Fruit fly (Drosophila melanogaster) whole organism, pupa: ENCODE results near the gene Trs33.

Source experiments
- CG10348 ChIP-seq: fragments of 200-800 bp; sonication (Bioruptor generic); IDR thresholded peaks from 2 replicates; pipeline ENCODE4 v1.3.6; 2022; ENCODE audit warnings: missing biosample characterization, missing genetic modification characterization
- CG8159 ChIP-seq: fragments of 200-800 bp; sonication (Bioruptor generic); optimal IDR thresholded peaks from 3 replicates; lab custom pipeline; 2018; ENCODE audit warnings: missing biosample characterization, mild to moderate bottlenecking, missing genetic modification characterization, moderate library complexity

- TF ChIP-seq CG10348 (GFP tag; lab: Robert Waterston, UW) (no peak), CG8159 (tag; lab: Kevin White, UChicago) (no peak)
Observed at dm6 chr3R:15328083-15328779, 22.6 kb downstream of the Trs33 start, which contains the start of the genes CG6236 and ea.
